Fruit fly (Drosophila melanogaster) whole organism, adult: ENCODE results near the gene pim.

ENCODE experiments used
- CG11617 ChIP-seq: fragments of 200-800 bp; sonication (Bioruptor generic); optimal IDR thresholded peaks from 2 replicates; lab custom pipeline; 2017; ENCODE audit warnings: mild to moderate bottlenecking, missing biosample characterization, missing genetic modification reagents, missing genetic modification characterization
- CG12768 ChIP-seq: fragments of 200-800 bp; sonication (Bioruptor generic); optimal IDR thresholded peaks from 2 replicates; lab custom pipeline; 2017; ENCODE audit warnings: missing biosample characterization, missing genetic modification characterization, mild to moderate bottlenecking, moderate library complexity, missing genetic modification reagents
- CG14711 ChIP-seq: fragments of 200-800 bp; sonication (Bioruptor generic); optimal IDR thresholded peaks from 2 replicates; lab custom pipeline; 2018; ENCODE audit warnings: missing biosample characterization, mild to moderate bottlenecking, missing genetic modification characterization, moderate library complexity
- CG1620 ChIP-seq: fragments of 200-800 bp; sonication (Bioruptor generic); optimal IDR thresholded peaks from 2 replicates; lab custom pipeline; 2016; ENCODE audit warnings: missing biosample characterization, missing genetic modification characterization
- CG33017 ChIP-seq: fragments of 200-800 bp; sonication (Bioruptor generic); optimal IDR thresholded peaks from 2 replicates; lab custom pipeline; 2018; ENCODE audit warnings: missing biosample characterization, mild to moderate bottlenecking, missing genetic modification characterization, moderate library complexity
- CG5204 ChIP-seq: fragments of 200-800 bp; sonication (Bioruptor generic); optimal IDR thresholded peaks from 2 replicates; lab custom pipeline; 2016; ENCODE audit warnings: missing biosample characterization, missing genetic modification characterization
- CG7045 ChIP-seq: fragments of 200-800 bp; sonication (Bioruptor generic); optimal IDR thresholded peaks from 2 replicates; lab custom pipeline; 2017; ENCODE audit warnings: missing biosample characterization, mild to moderate bottlenecking, missing genetic modification characterization
- CG7101 ChIP-seq: fragments of 200-800 bp; sonication (Bioruptor generic); optimal IDR thresholded peaks from 2 replicates; lab custom pipeline; 2018; ENCODE audit warnings: missing biosample characterization, mild to moderate bottlenecking, missing genetic modification characterization, moderate library complexity
- Clk ChIP-seq: fragments of 200-800 bp; sonication (Bioruptor generic); optimal IDR thresholded peaks from 2 replicates; lab custom pipeline; 2017; ENCODE audit warnings: missing biosample characterization, missing genetic modification characterization
- Crg-1 ChIP-seq: fragments of 200-800 bp; sonication (Bioruptor generic); optimal IDR thresholded peaks from 2 replicates; lab custom pipeline; 2016; ENCODE audit warnings: missing biosample characterization, missing genetic modification characterization
- Hr96 ChIP-seq: fragments of 200-800 bp; sonication (Bioruptor generic); optimal IDR thresholded peaks from 2 replicates; lab custom pipeline; 2016; ENCODE audit warnings: missing biosample characterization, missing genetic modification characterization
- Mnt ChIP-seq: fragments of 200-800 bp; sonication (Bioruptor generic); optimal IDR thresholded peaks from 2 replicates; lab custom pipeline; 2016; ENCODE audit warnings: missing biosample characterization, mild to moderate bottlenecking, missing genetic modification characterization
- bab1 ChIP-seq: fragments of 200-800 bp; sonication (Bioruptor generic); optimal IDR thresholded peaks from 3 replicates; lab custom pipeline; 2019; ENCODE audit warnings: missing biosample characterization, mild to moderate bottlenecking, missing genetic modification characterization, moderate library complexity
- cic ChIP-seq: fragments of 200-800 bp; sonication (Bioruptor generic); optimal IDR thresholded peaks from 2 replicates; lab custom pipeline; 2017; ENCODE audit warnings: missing biosample characterization, mild to moderate bottlenecking, missing genetic modification characterization, moderate library complexity
- cnc ChIP-seq, 2 experiments: fragments of >200 bp; optimal IDR thresholded peaks; 2 replicates each; lab custom pipeline; 2017
- kay ChIP-seq: fragments of 200-800 bp; sonication (Bioruptor generic); peaks from one replicate; lab custom pipeline; 2016; ENCODE audit warnings: missing biosample characterization, missing genetic modification characterization, borderline replicate concordance
- ovo ChIP-seq: fragments of 200-800 bp; sonication (Bioruptor generic); optimal IDR thresholded peaks from 2 replicates; lab custom pipeline; 2016; ENCODE audit warnings: missing biosample characterization, missing genetic modification characterization
- pad ChIP-seq: fragments of 200-800 bp; sonication (Bioruptor generic); optimal IDR thresholded peaks from 3 replicates; lab custom pipeline; 2017; ENCODE audit warnings: missing biosample characterization, missing genetic modification characterization, mild to moderate bottlenecking, moderate library complexity, missing genetic modification reagents
- tj ChIP-seq: fragments of 200-800 bp; sonication (Bioruptor generic); optimal IDR thresholded peaks from 3 replicates; lab custom pipeline; 2017; ENCODE audit warnings: missing biosample characterization, mild to moderate bottlenecking, missing genetic modification characterization, moderate library complexity
- toe ChIP-seq: fragments of 200-800 bp; sonication (Bioruptor generic); optimal IDR thresholded peaks from 2 replicates; lab custom pipeline; 2016; ENCODE audit warnings: missing biosample characterization, missing genetic modification characterization

The pim gene

dm6 chr2L:10344029-10344606, 18.7 kb upstream of the pim start, which contains the start of gene Frmd5:
TSS of gene Frmd5 (plus strand) at chr2L:10344442.
- no peak for TF ChIP-seq CG7045 (GFP tag; lab: Kevin White, UChicago)
- no peak for TF ChIP-seq toe
- no peak for TF ChIP-seq Clk (GFP tag; lab: Kevin White, UChicago)
- TF ChIP-seq bab1 (GFP tag; lab: Kevin White, UChicago): no peak
- TF ChIP-seq CG7101 (tag; lab: Kevin White, UChicago): no peak
- TF ChIP-seq CG12768 (GFP tag; lab: Kevin White, UChicago): no peak
- TF ChIP-seq CG14711: no peak
- no peak for TF ChIP-seq Mnt (GFP tag; lab: Kevin White, UChicago)
- no peak for TF ChIP-seq kay (GFP tag; lab: Kevin White, UChicago)
- no peak for TF ChIP-seq pad

dm6 chr2L:10351130-10351529, 11.7 kb upstream of the pim start:
- TF ChIP-seq CG7045 (GFP tag; lab: Kevin White, UChicago): no peak
- TF ChIP-seq kay (GFP tag; lab: Kevin White, UChicago): no peak
- TF ChIP-seq tj (GFP tag; lab: Kevin White, UChicago): no peak
- no peak for TF ChIP-seq CG5204
- no peak for TF ChIP-seq bab1 (GFP tag; lab: Kevin White, UChicago)
- no peak for TF ChIP-seq Clk (GFP tag; lab: Kevin White, UChicago)
- TF ChIP-seq cic (GFP tag; lab: Kevin White, UChicago): no peak
- TF ChIP-seq CG1620 (GFP tag; lab: Kevin White, UChicago): no peak
- TF ChIP-seq CG12768 (GFP tag; lab: Kevin White, UChicago): no peak
- no peak for TF ChIP-seq ovo
- TF ChIP-seq CG33017 (tag; lab: Kevin White, UChicago): no peak
- no peak for TF ChIP-seq CG14711
- TF ChIP-seq toe: no peak
- no peak for TF ChIP-seq cnc (optimal IDR thresholded peaks at IDR 0.05; lab: Kevin White, UChicago)

dm6 chr2L:10353871-10354270, 8.9 kb upstream of the pim start, which contains the start of gene CG34367:
TSS of gene CG34367 (minus strand) at chr2L:10353905.
- no peak for TF ChIP-seq cic (GFP tag; lab: Kevin White, UChicago)

DNA sequence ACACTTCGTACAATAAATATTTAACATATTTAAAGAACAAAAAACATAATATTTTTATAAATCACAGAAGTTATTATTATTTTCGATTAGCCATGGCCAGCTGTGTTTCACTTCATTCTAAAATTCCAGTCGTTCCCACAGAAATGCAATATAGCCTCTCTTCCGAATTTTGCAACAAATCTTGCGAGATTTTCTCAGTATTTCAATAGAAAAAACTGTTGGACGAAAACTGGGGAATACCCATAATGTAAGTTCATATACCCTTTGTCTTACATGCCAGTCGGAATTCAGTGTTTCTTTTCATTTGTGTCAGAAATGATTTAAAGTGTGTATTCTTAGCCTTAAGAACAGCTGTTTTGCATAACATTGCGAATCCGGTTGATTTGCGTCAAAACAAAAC, 6.3 kb upstream of the pim start, which contains the start of the genes CtsL4 and ClpP:
TSS of gene CtsL4 (minus strand) at position 90 of the 400 bp plus-strand sequence.
TSS of gene ClpP (plus strand) at position 288 of the 400 bp plus-strand sequence.
- TF ChIP-seq CG11617 (peak; percentile 35), CG5204 (no peak), CG14711 (no peak), cic (GFP tag; lab: Kevin White, UChicago) (no peak), pad (no peak), CG1620 (GFP tag; lab: Kevin White, UChicago) (peak; percentile 6), Mnt (GFP tag; lab: Kevin White, UChicago) (no peak), cnc (optimal IDR thresholded peaks at IDR 0.05; lab: Kevin White, UChicago) (no peak), ovo (no peak), Hr96 (GFP tag; lab: Kevin White, UChicago) (no peak), toe (no peak), CG7101 (tag; lab: Kevin White, UChicago) (peak; percentile 36), tj (GFP tag; lab: Kevin White, UChicago) (peak; percentile 72), Crg-1 (GFP tag; lab: Kevin White, UChicago) (no peak)

dm6 chr2L:10364229-10364628, 1.4 kb downstream of the pim start, which contains the start of gene lft:
TSS of gene lft (plus strand) at chr2L:10364471.
- TF ChIP-seq ovo: no peak
- no peak for TF ChIP-seq CG5204
- TF ChIP-seq CG11617: no peak
- no peak for TF ChIP-seq pad
- TF ChIP-seq tj (GFP tag; lab: Kevin White, UChicago): no peak

DNA sequence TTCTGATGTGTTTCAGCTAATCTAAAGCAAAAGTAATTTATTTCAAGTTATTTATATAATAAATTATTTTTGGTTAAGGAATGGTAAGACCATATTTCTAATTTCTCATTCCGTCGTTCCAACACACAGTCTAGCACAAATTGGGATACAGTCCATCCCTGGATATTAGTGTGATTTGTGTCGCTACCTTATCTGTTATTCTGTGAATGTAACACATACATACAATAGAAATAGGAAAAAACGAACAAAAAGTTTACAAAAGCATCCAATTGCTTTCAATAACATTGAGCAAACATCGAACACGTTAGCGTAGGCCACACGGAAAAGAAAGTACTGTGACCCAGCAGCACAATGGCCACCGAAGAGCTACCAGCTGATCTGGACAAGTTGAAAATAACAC, 3.7 kb downstream of the pim start, which contains the start of gene CG5056:
TSS of gene CG5056 (plus strand) at position 168 of the 400 bp plus-strand sequence.
- TF ChIP-seq CG14711 (peak; percentile 37), Crg-1 (GFP tag; lab: Kevin White, UChicago) (peak; percentile 12), CG33017 (tag; lab: Kevin White, UChicago) (peak; percentile 10), bab1 (GFP tag; lab: Kevin White, UChicago) (peak; percentile 69), CG5204 (no peak)

- no peak for TF ChIP-seq CG7101 (tag; lab: Kevin White, UChicago)
Observed at dm6 chr2L:10372297-10372696, 9.5 kb downstream of the pim start.
